Worm (Caenorhabditis elegans) whole organism, L4/young adult: ENCODE results near the gene Y39A3B.8.

Source experiments
- W03F9.2 ChIP-seq: fragments of 150-350 bp; optimal IDR thresholded peaks from 2 replicates; lab custom pipeline; 2014; ENCODE audit warnings: missing biosample characterization, missing genetic modification characterization
- dao-5 ChIP-seq: sonication (generic microtip); optimal IDR thresholded peaks from 2 replicates; lab custom pipeline; 2016; ENCODE audit warnings: missing genotype, missing genetic modification characterization, moderate library complexity, missing compliant biosample characterization
- him-1 ChIP-seq: sonication (generic microtip); optimal IDR thresholded peaks from 2 replicates; lab custom pipeline; 2016; ENCODE audit warnings: missing genotype, missing genetic modification reagents, missing genetic modification characterization, missing compliant biosample characterization

DNA sequence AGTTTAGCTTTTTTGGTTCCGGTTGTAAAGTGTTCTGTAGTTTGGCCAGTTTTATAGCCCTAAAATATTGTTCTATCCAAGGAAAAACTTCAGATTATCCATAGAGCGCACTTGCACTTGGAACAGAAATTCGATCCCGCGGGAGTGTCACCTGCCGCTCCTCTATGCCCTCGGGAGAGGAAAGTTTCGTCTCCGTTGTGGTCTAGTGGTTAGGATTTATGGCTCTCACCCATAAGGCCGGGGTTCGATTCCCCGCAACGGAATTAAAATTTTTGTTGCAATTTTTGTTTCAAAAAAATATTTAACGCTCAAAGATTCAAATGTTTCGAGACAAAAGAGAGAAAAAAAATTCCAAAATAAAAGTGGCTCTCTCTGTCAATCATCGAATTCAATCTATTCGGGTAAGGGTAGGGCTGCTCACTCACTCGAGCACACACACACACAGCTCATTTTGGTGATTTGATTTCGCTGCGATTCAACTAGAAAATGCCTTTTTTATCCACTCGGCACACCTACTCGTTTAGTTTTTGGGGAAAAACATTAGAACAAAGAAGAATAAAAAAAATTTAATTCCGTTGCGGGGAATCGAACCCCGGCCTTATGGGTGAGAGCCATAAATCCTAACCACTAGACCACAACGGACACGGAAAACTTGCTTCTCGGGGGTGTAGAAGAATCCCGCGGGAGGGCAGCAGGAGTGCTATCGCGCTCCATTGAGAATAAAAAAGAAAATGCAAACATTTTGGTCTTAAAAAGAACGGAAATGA, 44.7 kb downstream of the Y39A3B.8 start:
- TF ChIP-seq W03F9.2 (tag; lab: Kevin White, UChicago): no peak
- no peak for TF ChIP-seq him-1 (tag; lab: Kevin White, UChicago)
- TF ChIP-seq dao-5 (tag; lab: Kevin White, UChicago): no peak
